Worm (Caenorhabditis elegans) whole organism, L2 larva: ENCODE measurements around the gene C49F5.7.
A peak's percentile ranks its signal among the peaks of the same experiment; 100 is the strongest.

Source experiments
- C34F6.9 ChIP-seq: fragments of 150-350 bp; optimal IDR thresholded peaks from 2 replicates; lab custom pipeline; 2014; ENCODE audit warnings: missing biosample characterization, missing genetic modification characterization
- F13H6.1 ChIP-seq: sonication (generic microtip); optimal IDR thresholded peaks from 2 replicates; lab custom pipeline; 2016; ENCODE audit warnings: missing genetic modification characterization, missing compliant biosample characterization
- R02D3.7 ChIP-seq: fragments of 150-350 bp; optimal IDR thresholded peaks from 2 replicates; lab custom pipeline; 2014; ENCODE audit warnings: missing biosample characterization, missing genetic modification characterization
- Y55F3AM.14 ChIP-seq: fragments of 200-800 bp; sonication (Bioruptor generic); optimal IDR thresholded peaks from 2 replicates; lab custom pipeline; 2018; ENCODE audit warnings: mild to moderate bottlenecking, missing genetic modification characterization, missing compliant biosample characterization
- ZK546.5 ChIP-seq: sonication (generic microtip); optimal IDR thresholded peaks from 2 replicates; lab custom pipeline; 2017; ENCODE audit warnings: missing biosample characterization, missing genetic modification characterization
- alr-1 ChIP-seq: fragments of 150-350 bp; optimal IDR thresholded peaks from 2 replicates; lab custom pipeline; 2014; ENCODE audit warnings: missing biosample characterization, missing genetic modification characterization
- aly-2 ChIP-seq: fragments of 150-350 bp; optimal IDR thresholded peaks from 2 replicates; lab custom pipeline; 2014; ENCODE audit warnings: missing biosample characterization, missing genetic modification characterization
- ama-1 ChIP-seq: fragments of 150-350 bp; optimal IDR thresholded peaks from 2 replicates; lab custom pipeline; 2018; ENCODE audit warnings: inconsistent platforms
- blmp-1 ChIP-seq: sonication (generic microtip); optimal IDR thresholded peaks from 2 replicates; lab custom pipeline; 2017; ENCODE audit warnings: missing genetic modification characterization, mild to moderate bottlenecking, missing compliant biosample characterization, antibody characterized with exemption, moderate library complexity; ENCODE audit not compliant: insufficient read depth
- ceh-16 ChIP-seq: fragments of 150-350 bp; optimal IDR thresholded peaks from 2 replicates; lab custom pipeline; 2014; ENCODE audit warnings: missing biosample characterization, missing genetic modification characterization
- ceh-82 ChIP-seq: fragments of 150-350 bp; optimal IDR thresholded peaks from 2 replicates; lab custom pipeline; 2014; ENCODE audit warnings: missing biosample characterization, missing genetic modification characterization
- crh-2 ChIP-seq: sonication (generic microtip); optimal IDR thresholded peaks from 2 replicates; lab custom pipeline; 2017; ENCODE audit warnings: missing biosample characterization, missing genetic modification characterization
- dmd-4 ChIP-seq: sonication (generic microtip); optimal IDR thresholded peaks from 2 replicates; lab custom pipeline; 2017; ENCODE audit warnings: missing biosample characterization, missing genetic modification characterization
- egl-27 ChIP-seq: sonication (generic microtip); optimal IDR thresholded peaks from 3 replicates; lab custom pipeline; 2017; ENCODE audit warnings: missing biosample characterization, missing genetic modification reagents, missing genetic modification characterization
- elt-1 ChIP-seq: fragments of 150-350 bp; optimal IDR thresholded peaks from 2 replicates; lab custom pipeline; 2014; ENCODE audit warnings: missing biosample characterization, missing genetic modification characterization
- elt-3 ChIP-seq: sonication (generic microtip); optimal IDR thresholded peaks from 2 replicates; lab custom pipeline; 2017; ENCODE audit warnings: missing biosample characterization, missing genetic modification characterization
- fos-1 ChIP-seq: fragments of 150-350 bp; optimal IDR thresholded peaks from 2 replicates; lab custom pipeline; 2014; ENCODE audit warnings: missing biosample characterization, missing genetic modification characterization
- gmeb-1 ChIP-seq: fragments of 150-350 bp; optimal IDR thresholded peaks from 2 replicates; lab custom pipeline; 2014; ENCODE audit warnings: missing biosample characterization, missing genetic modification characterization
- lin-11 ChIP-seq: fragments of 150-350 bp; sonication (generic microtip); optimal IDR thresholded peaks from 2 replicates; lab custom pipeline; 2014; ENCODE audit warnings: missing biosample characterization, missing genetic modification characterization, inconsistent platforms, mixed read lengths
- lin-13 ChIP-seq: fragments of 150-350 bp; optimal IDR thresholded peaks from 2 replicates; lab custom pipeline; 2014; ENCODE audit warnings: missing biosample characterization, missing genetic modification reagents, missing genetic modification characterization
- lin-39 ChIP-seq: fragments of 150-350 bp; optimal IDR thresholded peaks from 2 replicates; lab custom pipeline; 2014; ENCODE audit warnings: missing biosample characterization, missing genetic modification reagents, missing genetic modification characterization
- lsy-2 ChIP-seq, 2 experiments: fragments of 150-350 bp in 1 of 2; sonication (generic microtip) in 1 of 2; optimal IDR thresholded peaks; 2 replicates each; lab custom pipeline; 2014 to 2017; ENCODE audit warnings: missing biosample characterization in 2 of 2, missing genetic modification characterization in 2 of 2
- mab-5 ChIP-seq: fragments of 150-350 bp; optimal IDR thresholded peaks from 2 replicates; lab custom pipeline; 2014; ENCODE audit warnings: missing biosample characterization, missing genetic modification characterization
- mbf-1 ChIP-seq: sonication (generic microtip); optimal IDR thresholded peaks from 2 replicates; lab custom pipeline; 2017; ENCODE audit warnings: missing biosample characterization, missing genetic modification characterization
- mdl-1 ChIP-seq, 2 experiments: fragments of 150-350 bp in 1 of 2; sonication (generic microtip) in 1 of 2; optimal IDR thresholded peaks; 2 replicates each; lab custom pipeline; 2017; ENCODE audit warnings: missing biosample characterization in 2 of 2, missing genetic modification characterization in 2 of 2
- nhr-10 ChIP-seq: sonication (generic microtip); optimal IDR thresholded peaks from 2 replicates; lab custom pipeline; 2017; ENCODE audit warnings: missing biosample characterization, missing genetic modification characterization
- nhr-11 ChIP-seq: fragments of 150-350 bp; optimal IDR thresholded peaks from 2 replicates; lab custom pipeline; 2014; ENCODE audit warnings: missing biosample characterization, missing genetic modification characterization
- nhr-12 ChIP-seq: fragments of 150-350 bp; optimal IDR thresholded peaks from 2 replicates; lab custom pipeline; 2014; ENCODE audit warnings: missing biosample characterization, missing genetic modification characterization
- nhr-129 ChIP-seq: fragments of 150-350 bp; optimal IDR thresholded peaks from 2 replicates; lab custom pipeline; 2014; ENCODE audit warnings: missing biosample characterization, missing genetic modification characterization
- nhr-21 ChIP-seq: fragments of 150-350 bp; optimal IDR thresholded peaks from 2 replicates; lab custom pipeline; 2014; ENCODE audit warnings: missing biosample characterization, missing genetic modification characterization
- nhr-23 ChIP-seq: fragments of 150-350 bp; optimal IDR thresholded peaks from 2 replicates; lab custom pipeline; 2014; ENCODE audit warnings: missing biosample characterization, missing genetic modification reagents, missing genetic modification characterization
- nhr-237 ChIP-seq: fragments of 150-350 bp; optimal IDR thresholded peaks from 2 replicates; lab custom pipeline; 2014; ENCODE audit warnings: missing biosample characterization, missing genetic modification characterization
- nhr-25 ChIP-seq: fragments of 150-350 bp; sonication (generic microtip); optimal IDR thresholded peaks from 3 replicates; lab custom pipeline; 2014; ENCODE audit warnings: missing biosample characterization, missing genetic modification characterization
- nhr-6 ChIP-seq: fragments of 150-350 bp; optimal IDR thresholded peaks from 2 replicates; lab custom pipeline; 2014; ENCODE audit warnings: missing biosample characterization, missing genetic modification characterization
- nhr-77 ChIP-seq: fragments of 150-350 bp; optimal IDR thresholded peaks from 2 replicates; lab custom pipeline; 2014; ENCODE audit warnings: missing biosample characterization, missing genetic modification characterization
- peb-1 ChIP-seq: fragments of 150-350 bp; optimal IDR thresholded peaks from 2 replicates; lab custom pipeline; 2014; ENCODE audit warnings: missing biosample characterization, missing genetic modification characterization
- sem-4 ChIP-seq: fragments of 150-350 bp; optimal IDR thresholded peaks from 2 replicates; lab custom pipeline; 2014; ENCODE audit warnings: missing biosample characterization, missing genetic modification reagents, missing genetic modification characterization
- skn-1 ChIP-seq: sonication (generic microtip); optimal IDR thresholded peaks from 2 replicates; lab custom pipeline; 2017; ENCODE audit warnings: missing biosample characterization, missing genetic modification characterization
- sma-3 ChIP-seq: sonication (generic microtip); optimal IDR thresholded peaks from 2 replicates; lab custom pipeline; 2016; ENCODE audit warnings: missing genetic modification reagents, missing genetic modification characterization, missing compliant biosample characterization
- sma-9 ChIP-seq, 2 experiments: fragments of 150-350 bp in 1 of 2; sonication (generic microtip) in 1 of 2; optimal IDR thresholded peaks; 2 replicates each; lab custom pipeline; 2014 to 2016; ENCODE audit warnings: missing genetic modification characterization in 2 of 2, mild to moderate bottlenecking in 1 of 2, missing biosample characterization in 1 of 2, missing compliant biosample characterization in 1 of 2, missing genetic modification reagents in 1 of 2, moderate library complexity in 1 of 2
- snpc-4 ChIP-seq: fragments of 150-350 bp; optimal IDR thresholded peaks from 2 replicates; lab custom pipeline; 2014; ENCODE audit warnings: missing biosample characterization, missing genetic modification characterization
- unc-39 ChIP-seq: fragments of 150-350 bp; optimal IDR thresholded peaks from 2 replicates; lab custom pipeline; 2014; ENCODE audit warnings: missing biosample characterization, missing genetic modification characterization
- unc-55 ChIP-seq: fragments of 150-350 bp; sonication (generic microtip); optimal IDR thresholded peaks from 3 replicates; lab custom pipeline; 2014; ENCODE audit warnings: missing biosample characterization, missing genetic modification reagents, missing genetic modification characterization
- unc-62 ChIP-seq: fragments of 150-350 bp; optimal IDR thresholded peaks from 2 replicates; lab custom pipeline; 2014; ENCODE audit warnings: missing biosample characterization, missing genetic modification reagents, missing genetic modification characterization
- zag-1 ChIP-seq: fragments of 150-350 bp; optimal IDR thresholded peaks from 2 replicates; lab custom pipeline; 2014; ENCODE audit warnings: missing biosample characterization, missing genetic modification characterization
- ztf-1 ChIP-seq: fragments of 200-800 bp; sonication (Bioruptor generic); conservative IDR thresholded peaks from 2 replicates; pipeline ENCODE4 v1.3.6; 2022; ENCODE audit warnings: missing genetic modification characterization, missing compliant biosample characterization
- ztf-11 ChIP-seq: sonication (generic microtip); optimal IDR thresholded peaks from 2 replicates; lab custom pipeline; 2017; ENCODE audit warnings: missing biosample characterization, missing genetic modification characterization
- ztf-4 ChIP-seq: fragments of 150-350 bp; optimal IDR thresholded peaks from 2 replicates; lab custom pipeline; 2014; ENCODE audit warnings: missing biosample characterization, missing genetic modification characterization

C49F5.7 gene

DNA sequence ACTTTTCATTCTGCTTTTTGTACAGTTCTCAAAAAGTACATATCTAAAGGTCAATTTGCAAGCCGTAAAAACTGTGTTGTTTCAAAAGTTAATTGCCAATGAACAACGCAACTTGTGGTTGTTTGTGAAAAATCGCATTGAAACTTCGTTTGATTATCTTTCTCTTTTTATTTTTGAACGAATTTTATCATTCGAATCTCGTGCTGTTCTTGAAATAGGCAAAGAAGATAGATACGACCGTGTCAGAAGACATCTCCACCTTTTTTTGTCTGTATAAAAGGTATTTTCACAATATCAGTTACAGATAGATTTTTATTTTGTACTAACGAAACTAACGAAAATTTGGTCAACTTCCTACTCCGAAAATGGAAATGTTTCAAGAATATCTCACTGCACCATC lies at the start of gene C49F5.7:
Gene C49F5.7, plus strand, starts transcription at position 301 of the 400 bp plus-strand sequence.
- no peak for TF ChIP-seq sma-3
- TF ChIP-seq crh-2 (tag; lab: Kevin White, UChicago) = peak; percentile 14
- no peak for TF ChIP-seq fos-1 (tag; lab: Kevin White, UChicago)

DNA sequence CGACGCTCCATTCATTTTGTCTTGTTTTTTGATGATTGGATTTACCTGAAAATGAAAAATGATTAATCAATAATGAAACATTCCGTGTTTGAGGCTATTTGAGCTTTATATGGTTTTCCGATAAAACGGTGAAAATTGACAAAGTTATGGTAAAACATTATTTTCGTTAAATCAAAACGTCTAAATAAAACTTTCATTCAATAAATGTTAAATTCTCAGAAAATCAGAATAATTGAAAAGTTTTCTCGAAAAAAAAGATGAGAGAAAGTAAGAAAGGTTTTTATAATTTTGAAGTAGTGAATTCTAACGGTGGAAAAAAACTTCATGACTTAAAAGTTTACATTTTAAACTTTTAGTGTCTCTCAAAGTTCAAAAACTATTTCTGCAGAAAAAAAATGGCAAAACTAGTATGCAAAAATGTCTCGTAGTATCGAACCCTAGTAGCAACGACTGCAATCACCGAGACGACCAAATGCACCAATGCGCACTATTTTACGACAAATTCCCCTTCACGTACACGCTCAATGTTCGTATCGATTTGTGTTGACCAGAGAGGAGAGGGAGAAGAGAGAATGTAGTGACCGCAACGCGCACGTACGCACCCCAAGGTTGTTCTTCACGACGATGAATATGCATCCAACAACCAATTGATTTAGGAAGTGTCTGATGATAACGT lies 47.7 kb upstream of the C49F5.7 start, which contains the start of gene nfya-1:
Gene nfya-1, minus strand, starts transcription at position 51 of the 676 bp plus-strand sequence.
- TF ChIP-seq mdl-1 (tag; optimal IDR thresholded peaks at IDR 0.05; lab: Kevin White, UChicago) = no peak
- TF ChIP-seq ama-1 = no peak
- no peak for TF ChIP-seq mab-5
- TF ChIP-seq aly-2 (tag; lab: Kevin White, UChicago) = no peak
- TF ChIP-seq dmd-4 (tag; lab: Kevin White, UChicago) = no peak
- no peak for TF ChIP-seq nhr-23 (tag; lab: Kevin White, UChicago)
- TF ChIP-seq ceh-82 (tag; lab: Kevin White, UChicago) = no peak
- peak; percentile 25 for TF ChIP-seq sma-3
- TF ChIP-seq F13H6.1 (tag; lab: Kevin White, UChicago) = peak; percentile 72
- TF ChIP-seq alr-1 (tag; lab: Kevin White, UChicago) = no peak
- peak; percentile 58 for TF ChIP-seq lin-13 (GFP tag; lab: Kevin White, UChicago)
- TF ChIP-seq ZK546.5 (tag; lab: Kevin White, UChicago) = no peak
- TF ChIP-seq fos-1 (tag; lab: Kevin White, UChicago) = peak; percentile 18
- TF ChIP-seq R02D3.7 = no peak
- TF ChIP-seq skn-1 (tag; lab: Kevin White, UChicago) = no peak
- TF ChIP-seq nhr-6 (tag; lab: Kevin White, UChicago) = peak; percentile 12
- TF ChIP-seq nhr-12 = no peak
- no peak for TF ChIP-seq elt-3
- TF ChIP-seq nhr-21 (tag; lab: Kevin White, UChicago) = peak; percentile 25
- TF ChIP-seq lin-39 (tag; lab: Kevin White, UChicago) = no peak
- TF ChIP-seq nhr-237 (tag; lab: Kevin White, UChicago) = no peak
- TF ChIP-seq nhr-129 (tag; lab: Kevin White, UChicago) = peak; percentile 88
- no peak for TF ChIP-seq unc-62 (GFP tag; lab: Kevin White, UChicago)
- no peak for TF ChIP-seq nhr-77 (tag; lab: Kevin White, UChicago)
- TF ChIP-seq lin-11 (tag; lab: Kevin White, UChicago) = peak; percentile 61
- peak; percentile 62 for TF ChIP-seq ceh-16 (tag; lab: Kevin White, UChicago)
- no peak for TF ChIP-seq zag-1 (tag; lab: Kevin White, UChicago)
- no peak for TF ChIP-seq nhr-11
- TF ChIP-seq Y55F3AM.14 (GFP tag; lab: Kevin White, UChicago) = no peak
- TF ChIP-seq unc-55 (GFP tag; lab: Kevin White, UChicago) = peak; percentile 74
- TF ChIP-seq elt-1 (tag; lab: Kevin White, UChicago) = no peak
- no peak for TF ChIP-seq ztf-1
- no peak for TF ChIP-seq mbf-1 (tag; lab: Kevin White, UChicago)
- TF ChIP-seq C34F6.9 (tag; lab: Kevin White, UChicago) = peak; percentile 64
- TF ChIP-seq nhr-25 (tag; lab: Kevin White, UChicago) = peak; percentile 34
- TF ChIP-seq nhr-10 (tag; lab: Kevin White, UChicago) = no peak
- TF ChIP-seq ztf-4 = no peak
- peak; percentile 7 for TF ChIP-seq egl-27 (tag; lab: Kevin White, UChicago)
- peak; percentile 78 for TF ChIP-seq crh-2 (tag; lab: Kevin White, UChicago)
- peak; percentile 15 for TF ChIP-seq gmeb-1 (tag; lab: Kevin White, UChicago)
- TF ChIP-seq sma-9 (GFP tag; optimal IDR thresholded peaks at IDR 0.05; lab: Kevin White, UChicago) = peak; percentile 53
- TF ChIP-seq sma-9 (tag; optimal IDR thresholded peaks at IDR 0.05; lab: Kevin White, UChicago) = no peak
- TF ChIP-seq sem-4 (tag; lab: Kevin White, UChicago) = no peak
- no peak for TF ChIP-seq blmp-1 (tag; lab: Kevin White, UChicago)
- TF ChIP-seq peb-1 (tag; lab: Kevin White, UChicago) = no peak
- no peak for TF ChIP-seq ztf-11
- no peak for TF ChIP-seq snpc-4 (tag; lab: Kevin White, UChicago)
- TF ChIP-seq lsy-2 (tag; optimal IDR thresholded peaks at IDR 0.05; lab: Kevin White, UChicago) = peak in 1 of 2 experiments; percentile 66
- TF ChIP-seq unc-39 (tag; lab: Kevin White, UChicago) = no peak
